Fruit fly (Drosophila melanogaster): ENCODE results near the gene CG4829.

CG4829 gene

DNA sequence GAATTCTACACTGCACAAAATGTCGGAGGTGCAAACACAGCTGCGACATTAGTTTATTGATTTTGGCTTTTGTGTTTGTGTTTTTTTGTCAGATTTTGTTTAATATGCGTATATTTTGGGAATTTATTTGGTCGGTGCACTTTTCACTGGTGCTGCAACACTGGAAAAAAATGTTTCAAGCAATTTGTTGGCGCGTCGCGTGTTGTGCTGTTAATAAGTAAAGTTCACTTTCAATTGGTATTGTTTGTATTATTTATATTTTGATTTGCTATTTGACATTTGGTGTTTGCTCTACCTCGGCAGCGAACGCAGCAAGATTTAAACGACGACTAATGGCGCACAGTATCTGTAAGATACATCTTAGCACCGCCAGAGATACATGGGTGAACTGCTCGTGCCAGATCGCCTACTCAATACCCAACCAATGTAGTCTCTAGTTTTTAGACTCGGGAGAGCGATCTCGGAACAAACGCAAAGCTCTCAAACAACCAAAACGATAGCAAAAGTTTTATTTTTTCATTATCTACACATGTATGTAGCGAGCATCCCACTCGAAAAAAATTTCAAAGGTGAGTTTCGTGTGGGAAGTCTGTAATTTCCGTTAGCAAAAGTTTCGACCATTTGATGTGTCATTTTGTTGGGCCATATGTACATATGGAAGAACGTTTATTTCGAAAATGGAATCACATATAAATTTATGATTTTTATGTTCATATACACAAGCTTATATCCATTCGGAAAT, 29.2 kb upstream of the CG4829 start (continued):
- TF ChIP-seq Sry-β (GFP tag; optimal IDR thresholded peaks at IDR 0.05) (no peak), Dref (GFP tag; IDR thresholded peaks at IDR 0.05) (no peak), hth (optimal IDR thresholded peaks at IDR 0.05) (no peak), nmo (GFP tag; optimal IDR thresholded peaks at IDR 0.05) (peak; percentile 54), D19A (tag; optimal IDR thresholded peaks at IDR 0.05) (peak; percentile 9), CG7786 (GFP tag; optimal IDR thresholded peaks at IDR 0.05) (peak; percentile 30), dati (GFP tag; IDR thresholded peaks at IDR 0.05) (no peak), CG10959 (GFP tag; IDR thresholded peaks at IDR 0.05) (no peak), Bteb2 (GFP tag; optimal IDR thresholded peaks at IDR 0.05) (peak; percentile 3), corto (GFP tag; optimal IDR thresholded peaks at IDR 0.05) (no peak), nerfin-1 (tag; optimal IDR thresholded peaks at IDR 0.05) (no peak), Sin3A (optimal IDR thresholded peaks at IDR 0.05) (no peak), ems (GFP tag; optimal IDR thresholded peaks at IDR 0.05) (peak; percentile 49), eyg (GFP tag; optimal IDR thresholded peaks at IDR 0.05) (peak; percentile 38), Ets97D (GFP tag; optimal IDR thresholded peaks at IDR 0.05) (no peak), Ets65A (GFP tag) (peak; percentile 76), CG10654 (GFP tag; optimal IDR thresholded peaks at IDR 0.05) (no peak), CG13424 (tag; optimal IDR thresholded peaks at IDR 0.05) (peak; percentile 42), Hand (GFP tag; optimal IDR thresholded peaks at IDR 0.05) (no peak), TFAM (GFP tag; optimal IDR thresholded peaks at IDR 0.05) (no peak), MESR4 (GFP tag; optimal IDR thresholded peaks at IDR 0.05) (no peak), CG7987 (GFP tag; optimal IDR thresholded peaks at IDR 0.05) (no peak), ap (GFP tag; IDR thresholded peaks at IDR 0.05) (peak; percentile 48), ind (GFP tag; optimal IDR thresholded peaks at IDR 0.05) (peak; percentile 60), CG16863 (GFP tag; optimal IDR thresholded peaks at IDR 0.05) (peak; percentile 53), CG6791 (GFP tag; IDR thresholded peaks at IDR 0.05; ENCODE audit: partially characterized antibody) (no peak), scrt (GFP tag; optimal IDR thresholded peaks at IDR 0.05) (no peak), CG12769 (tag; optimal IDR thresholded peaks at IDR 0.05) (peak; percentile 41), CG6654 (GFP tag; optimal IDR thresholded peaks at IDR 0.05) (no peak), CG3726 (GFP tag; IDR thresholded peaks at IDR 0.05) (no peak), tio (GFP tag; optimal IDR thresholded peaks at IDR 0.05) (no peak), E2f2 (GFP tag; IDR thresholded peaks at IDR 0.05) (peak; percentile 23; the same call in 1 of the 2 replicates), CG9437 (GFP tag; optimal IDR thresholded peaks at IDR 0.05) (peak; percentile 23), Tbp (GFP tag; optimal IDR thresholded peaks at IDR 0.05) (no peak), tup (GFP tag; optimal IDR thresholded peaks at IDR 0.05) (no peak), fd64A (GFP tag; optimal IDR thresholded peaks at IDR 0.05) (no peak), CG6765 (GFP tag; optimal IDR thresholded peaks at IDR 0.05) (no peak), CG12942 (GFP tag; optimal IDR thresholded peaks at IDR 0.05) (peak; percentile 13), Six4 (GFP tag; optimal IDR thresholded peaks at IDR 0.05) (peak; percentile 17), bigmax (GFP tag; optimal IDR thresholded peaks at IDR 0.05) (no peak), Ravus (GFP tag; IDR thresholded peaks at IDR 0.05) (no peak), Vsx1 (GFP tag; optimal IDR thresholded peaks at IDR 0.05) (no peak), Lim3 (GFP tag; IDR thresholded peaks at IDR 0.05) (no peak), luna (GFP tag; optimal IDR thresholded peaks at IDR 0.05) (no peak), cato (GFP tag; optimal IDR thresholded peaks at IDR 0.05; ENCODE audit: borderline replicate concordance) (no peak), crp (GFP tag; optimal IDR thresholded peaks at IDR 0.05) (peak in 1 of 2 experiments; percentile 3), gsb (GFP tag; IDR thresholded peaks at IDR 0.05) (no peak), sim (GFP tag; IDR thresholded peaks at IDR 0.05) (no peak), pan (optimal IDR thresholded peaks at IDR 0.05) (no peak), pan (GFP tag; optimal IDR thresholded peaks at IDR 0.05 in 1 of 2, IDR thresholded peaks at IDR 0.05 in 1 of 2) (peak in 1 of 2 experiments; percentile 72), Rfx (GFP tag; IDR thresholded peaks at IDR 0.05) (peak; percentile 71)

Data from whole organism, embryonic.